Fruit fly (Drosophila melanogaster) whole organism, embryonic: ENCODE results near the gene CG1785.

Experiments
- Atf6 ChIP-seq: fragments of 200-800 bp; sonication (Bioruptor generic); IDR thresholded peaks from 2 replicates; pipeline ENCODE4 v1.3.6; 2022; ENCODE audit warnings: missing biosample characterization, missing genetic modification characterization
- CG9797 ChIP-seq: fragments of 200-800 bp; sonication (Bioruptor generic); optimal IDR thresholded peaks from 3 replicates; lab custom pipeline; 2018; ENCODE audit warnings: missing biosample characterization, mild to moderate bottlenecking, missing genetic modification characterization
- sima ChIP-seq: fragments of 200-800 bp; sonication (Bioruptor generic); optimal IDR thresholded peaks from 2 replicates; lab custom pipeline; 2016; ENCODE audit warnings: missing biosample characterization, missing genetic modification characterization
- trem ChIP-seq: fragments of 200-800 bp; optimal IDR thresholded peaks from 3 replicates; lab custom pipeline; 2019; ENCODE audit warnings: missing biosample characterization, mild to moderate bottlenecking, missing genetic modification characterization, moderate library complexity

- TF ChIP-seq sima (GFP tag; lab: Kevin White, UChicago) (no peak), Atf6 (no peak), trem (no peak), CG9797 (GFP tag; lab: Kevin White, UChicago) (no peak)
Measured at dm6 chrX:8753703-8754102, 39.0 kb downstream of the CG1785 start.
